7 worm cellular contexts compared by ENCODE assay signal in the genomic region with DNA sequence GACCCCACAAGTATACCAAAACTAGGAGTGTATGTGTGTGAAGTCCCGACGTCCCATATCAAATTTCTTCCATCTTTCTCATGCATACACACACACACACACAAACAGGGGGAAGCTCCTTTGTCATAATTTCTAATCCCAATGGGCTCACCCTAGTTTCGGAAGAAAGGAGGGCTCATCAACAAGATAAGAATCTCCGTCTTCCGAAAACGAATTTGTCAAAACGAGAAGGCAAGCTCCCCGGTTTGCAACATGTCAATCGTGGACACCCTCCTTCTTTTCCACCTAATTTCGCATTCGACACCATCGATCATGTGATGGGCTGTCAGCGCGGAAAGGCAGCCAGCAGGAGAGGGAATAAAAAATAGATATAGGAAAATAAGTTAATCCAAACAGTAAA.
TF ChIP-seq lines count a peak whose summit lies in the region.

No protein-coding gene starts in this region.

TF ChIP-seq in whole organism, L1 larva, 84 proteins besides CTCF, POLR2A, EP300 and RAD21 (continues in another document):
- TF ChIP-seq ceh-63 (GFP tag; optimal IDR thresholded peaks at IDR 0.05; lab: Kevin White, UChicago): no peak
- TF ChIP-seq ama-1 (optimal IDR thresholded peaks at IDR 0.05; lab: Kevin White, UChicago): no peak
- TF ChIP-seq mdl-1 (tag; optimal IDR thresholded peaks at IDR 0.05; lab: Kevin White, UChicago): no peak
- peak; percentile 18 for TF ChIP-seq nhr-71 (tag; optimal IDR thresholded peaks at IDR 0.05; lab: Kevin White, UChicago)
- peak; percentile 9 for TF ChIP-seq blmp-1 (tag; optimal IDR thresholded peaks at IDR 0.05; lab: Kevin White, UChicago)
- TF ChIP-seq zag-1 (tag; optimal IDR thresholded peaks at IDR 0.05; lab: Kevin White, UChicago): no peak
- no peak for TF ChIP-seq fos-1 (tag; optimal IDR thresholded peaks at IDR 0.05; lab: Kevin White, UChicago)
- TF ChIP-seq nhr-28 (tag; optimal IDR thresholded peaks at IDR 0.05; lab: Kevin White, UChicago): no peak
- no peak for TF ChIP-seq sup-37 (GFP tag; optimal IDR thresholded peaks at IDR 0.05; lab: Kevin White, UChicago)
- TF ChIP-seq F16B12.6 (tag; optimal IDR thresholded peaks at IDR 0.05; lab: Kevin White, UChicago): no peak
- TF ChIP-seq nhr-84 (tag; optimal IDR thresholded peaks at IDR 0.05; lab: Kevin White, UChicago): no peak
- TF ChIP-seq xbp-1 (tag; optimal IDR thresholded peaks at IDR 0.05; lab: Kevin White, UChicago): no peak
- TF ChIP-seq efl-3 (GFP tag; optimal IDR thresholded peaks at IDR 0.05; lab: Kevin White, UChicago): no peak

TF ChIP-seq in whole organism, L2 larva, 48 proteins besides CTCF, POLR2A, EP300 and RAD21 (continues in another document):
- TF ChIP-seq nhr-23 (tag; optimal IDR thresholded peaks at IDR 0.05; lab: Kevin White, UChicago): peak; percentile 19
- TF ChIP-seq gmeb-1 (tag; optimal IDR thresholded peaks at IDR 0.05; lab: Kevin White, UChicago): no peak
- TF ChIP-seq unc-55 (GFP tag; optimal IDR thresholded peaks at IDR 0.05; lab: Kevin White, UChicago): peak; percentile 57
- TF ChIP-seq mab-5 (tag; optimal IDR thresholded peaks at IDR 0.05; lab: Kevin White, UChicago): peak; percentile 91
- TF ChIP-seq fos-1 (tag; optimal IDR thresholded peaks at IDR 0.05; lab: Kevin White, UChicago): no peak
- TF ChIP-seq lin-13 (GFP tag; optimal IDR thresholded peaks at IDR 0.05; lab: Kevin White, UChicago): peak; percentile 39
- peak; percentile 55 for TF ChIP-seq egl-27 (tag; optimal IDR thresholded peaks at IDR 0.05; lab: Kevin White, UChicago)
- peak; percentile 49 for TF ChIP-seq sma-9 (GFP tag; optimal IDR thresholded peaks at IDR 0.05; lab: Kevin White, UChicago)
- no peak for TF ChIP-seq sma-9 (tag; optimal IDR thresholded peaks at IDR 0.05; lab: Kevin White, UChicago)
- TF ChIP-seq lin-11 (tag; optimal IDR thresholded peaks at IDR 0.05; lab: Kevin White, UChicago): no peak
- no peak for TF ChIP-seq snpc-4 (tag; optimal IDR thresholded peaks at IDR 0.05; lab: Kevin White, UChicago)
- TF ChIP-seq ama-1 (optimal IDR thresholded peaks at IDR 0.05; lab: Kevin White, UChicago): no peak
- TF ChIP-seq mdl-1 (tag; optimal IDR thresholded peaks at IDR 0.05; lab: Kevin White, UChicago): no peak

TF ChIP-seq in whole organism, L3 larva, 47 proteins besides CTCF, POLR2A, EP300 and RAD21 (continues in another document):
- TF ChIP-seq ztf-4 (tag; optimal IDR thresholded peaks at IDR 0.05; lab: Kevin White, UChicago) (no peak), lin-39 (tag; optimal IDR thresholded peaks at IDR 0.05; lab: Kevin White, UChicago) (peak; percentile 97), pqm-1 (tag; optimal IDR thresholded peaks at IDR 0.05; lab: Kevin White, UChicago) (no peak), ceh-9 (tag; optimal IDR thresholded peaks at IDR 0.05; lab: Kevin White, UChicago) (no peak), skn-1 (tag; optimal IDR thresholded peaks at IDR 0.05; lab: Kevin White, UChicago) (no peak), zag-1 (tag; optimal IDR thresholded peaks at IDR 0.05; lab: Kevin White, UChicago) (peak; percentile 23), snpc-4 (tag; optimal IDR thresholded peaks at IDR 0.05; lab: Kevin White, UChicago) (no peak), elt-2 (tag; optimal IDR thresholded peaks at IDR 0.05; lab: Kevin White, UChicago) (peak; percentile 7), sea-2 (GFP tag; optimal IDR thresholded peaks at IDR 0.05; lab: Kevin White, UChicago) (no peak), elt-1 (tag; optimal IDR thresholded peaks at IDR 0.05; lab: Kevin White, UChicago) (peak; percentile 87), daf-12 (tag; optimal IDR thresholded peaks at IDR 0.05; lab: Kevin White, UChicago) (no peak), eor-1 (tag; optimal IDR thresholded peaks at IDR 0.05; lab: Kevin White, UChicago) (no peak), lsy-12 (tag; optimal IDR thresholded peaks at IDR 0.05; lab: Kevin White, UChicago) (no peak)

TF ChIP-seq in whole organism, L4 larva, 104 proteins besides CTCF, POLR2A, EP300 and RAD21 (continues in another document):
- TF ChIP-seq rbr-2 (tag; optimal IDR thresholded peaks at IDR 0.05; lab: Kevin White, UChicago): peak; percentile 30
- TF ChIP-seq daf-16 (GFP tag; optimal IDR thresholded peaks at IDR 0.05; lab: Kevin White, UChicago): peak in 1 of 2 experiments; percentile 23
- TF ChIP-seq daf-16 (tag; optimal IDR thresholded peaks at IDR 0.05; lab: Kevin White, UChicago): peak; percentile 43
- no peak for TF ChIP-seq madf-9 (GFP tag; conservative IDR thresholded peaks at IDR 0.05; lab: Robert Waterston, UW)
- no peak for TF ChIP-seq mdt-29 (GFP tag; IDR thresholded peaks at IDR 0.05; lab: Robert Waterston, UW)
- TF ChIP-seq snpc-4 (tag; optimal IDR thresholded peaks at IDR 0.05; lab: Kevin White, UChicago): no peak
- TF ChIP-seq ctbp-1 (GFP tag; IDR thresholded peaks at IDR 0.05; lab: Robert Waterston, UW): peak; percentile 25; the same call in 1 of the 2 replicates
- TF ChIP-seq dve-1 (tag; optimal IDR thresholded peaks at IDR 0.05; lab: Kevin White, UChicago; ENCODE audit: insufficient read depth): peak; percentile 75
- TF ChIP-seq nhr-6 (tag; optimal IDR thresholded peaks at IDR 0.05; lab: Kevin White, UChicago): no peak
- peak; percentile 90 for TF ChIP-seq aha-1 (tag; lab: Kevin White, UChicago)
- 0 out of 2 replicates have a peak, but pooled peaks have one; percentile 25 for TF ChIP-seq vab-7 (GFP tag; IDR thresholded peaks at IDR 0.05; lab: Robert Waterston, UW)
- peak in 1 of 2 experiments; percentile 44 for TF ChIP-seq lsy-2 (tag; optimal IDR thresholded peaks at IDR 0.05; lab: Kevin White, UChicago)
- peak; percentile 90 for TF ChIP-seq lin-39 (tag; optimal IDR thresholded peaks at IDR 0.05; lab: Kevin White, UChicago)

TF ChIP-seq in whole organism, late embryonic, 69 proteins besides CTCF, POLR2A, EP300 and RAD21:
- TF ChIP-seq K09A11.1 (tag; optimal IDR thresholded peaks at IDR 0.05; lab: Kevin White, UChicago; ENCODE audit: insufficient read depth): no peak
- TF ChIP-seq ttx-3 (tag; optimal IDR thresholded peaks at IDR 0.05; lab: Kevin White, UChicago): no peak
- peak; percentile 93 for TF ChIP-seq unc-55 (GFP tag; optimal IDR thresholded peaks at IDR 0.05; lab: Kevin White, UChicago)
- no peak for TF ChIP-seq C38D4.7 (GFP tag; optimal IDR thresholded peaks at IDR 0.05; lab: Kevin White, UChicago)
- peak; percentile 54 for TF ChIP-seq ceh-34 (tag; optimal IDR thresholded peaks at IDR 0.05; lab: Kevin White, UChicago)
- TF ChIP-seq ztf-16 (tag; optimal IDR thresholded peaks at IDR 0.05; lab: Kevin White, UChicago): no peak
- peak; percentile 59 for TF ChIP-seq hlh-30 (tag; optimal IDR thresholded peaks at IDR 0.05; lab: Kevin White, UChicago; ENCODE audit: insufficient read depth)
- TF ChIP-seq unc-3 (GFP tag; conservative IDR thresholded peaks at IDR 0.05; lab: Robert Waterston, UW): no peak
- no peak for TF ChIP-seq unc-3 (tag; optimal IDR thresholded peaks at IDR 0.05; lab: Kevin White, UChicago)

TF ChIP-seq in whole organism, mixed stage, embryonic, 35 proteins besides CTCF, POLR2A, EP300 and RAD21:
- peak; percentile 19 for TF ChIP-seq mep-1 (tag; optimal IDR thresholded peaks at IDR 0.05; lab: Kevin White, UChicago)
- TF ChIP-seq mab-5 (tag; optimal IDR thresholded peaks at IDR 0.05; lab: Kevin White, UChicago): peak; percentile 34
- TF ChIP-seq elt-1 (tag; optimal IDR thresholded peaks at IDR 0.05; lab: Kevin White, UChicago; ENCODE audit: borderline replicate concordance, insufficient read depth): peak; percentile 62
- TF ChIP-seq blmp-1 (tag; optimal IDR thresholded peaks at IDR 0.05; lab: Kevin White, UChicago): no peak
- TF ChIP-seq unc-62 (GFP tag; optimal IDR thresholded peaks at IDR 0.05; lab: Kevin White, UChicago): peak; percentile 97
- no peak for TF ChIP-seq ztf-11 (tag; optimal IDR thresholded peaks at IDR 0.05; lab: Kevin White, UChicago)

TF ChIP-seq in whole organism, young adult, 124 proteins besides CTCF, POLR2A, EP300 and RAD21:
- TF ChIP-seq dox-1 (GFP tag; IDR thresholded peaks at IDR 0.05; lab: Robert Waterston, UW) (peak; percentile 52; the same call in 1 of the 2 replicates), unc-62 (GFP tag; optimal IDR thresholded peaks at IDR 0.05; lab: Kevin White, UChicago) (peak; percentile 25), let-607 (tag; optimal IDR thresholded peaks at IDR 0.05; lab: Kevin White, UChicago) (peak; percentile 21 to 45), ceh-27 (GFP tag; optimal IDR thresholded peaks at IDR 0.05; lab: Kevin White, UChicago) (no peak), unc-130 (GFP tag; optimal IDR thresholded peaks at IDR 0.05; lab: Kevin White, UChicago) (no peak), mel-28 (tag; optimal IDR thresholded peaks at IDR 0.05; lab: Kevin White, UChicago; ENCODE audit: borderline replicate concordance) (no peak), zfh-2 (GFP tag; conservative IDR thresholded peaks at IDR 0.05; lab: Robert Waterston, UW) (0 out of 2 replicates have a peak, but pooled peaks have one; percentile 17), cebp-1 (GFP tag; IDR thresholded peaks at IDR 0.05; lab: Robert Waterston, UW) (no peak), cebp-1 (tag; optimal IDR thresholded peaks at IDR 0.05; lab: Kevin White, UChicago) (peak; percentile 36), mcd-1 (GFP tag; IDR thresholded peaks at IDR 0.05; lab: Robert Waterston, UW) (0 out of 2 replicates have a peak, but pooled peaks have one; percentile 11), B0336.3 (GFP tag; IDR thresholded peaks at IDR 0.05; lab: Robert Waterston, UW) (peak; percentile 36; the same call in 1 of the 2 replicates), ztf-22 (GFP tag; optimal IDR thresholded peaks at IDR 0.05; lab: Kevin White, UChicago) (peak; percentile 24), tbp1 (GFP tag; optimal IDR thresholded peaks at IDR 0.05; lab: Kevin White, UChicago) (peak; percentile 21), lin-26 (GFP tag; IDR thresholded peaks at IDR 0.05; lab: Robert Waterston, UW) (no peak), die-1 (tag; optimal IDR thresholded peaks at IDR 0.05; lab: Kevin White, UChicago) (no peak), lin-40 (tag; optimal IDR thresholded peaks at IDR 0.05; lab: Kevin White, UChicago) (peak; percentile 41), B0019.2 (GFP tag; conservative IDR thresholded peaks at IDR 0.05; lab: Robert Waterston, UW) (no peak), madf-10 (tag; optimal IDR thresholded peaks at IDR 0.05; lab: Kevin White, UChicago) (peak; percentile 8), lin-35 (GFP tag; optimal IDR thresholded peaks at IDR 0.05; lab: Kevin White, UChicago) (peak in 1 of 3 experiments; percentile 30), nhr-80 (tag; optimal IDR thresholded peaks at IDR 0.05; lab: Kevin White, UChicago) (peak; percentile 80), madf-6 (GFP tag; IDR thresholded peaks at IDR 0.05; lab: Robert Waterston, UW) (no peak), nhr-90 (tag; optimal IDR thresholded peaks at IDR 0.05; lab: Kevin White, UChicago) (peak; percentile 39), madf-3 (GFP tag; IDR thresholded peaks at IDR 0.05; lab: Robert Waterston, UW) (no peak), nfyb-1 (GFP tag; IDR thresholded peaks at IDR 0.05; lab: Robert Waterston, UW) (peak; percentile 37; the same call in 1 of the 2 replicates), egl-18 (GFP tag; IDR thresholded peaks at IDR 0.05; lab: Robert Waterston, UW) (no peak), attf-5 (GFP tag; optimal IDR thresholded peaks at IDR 0.05; lab: Kevin White, UChicago) (peak; percentile 5)
